Fruit fly (Drosophila melanogaster) whole organism, pupa: Measurements from ENCODE around the gene CG31183.

ENCODE experiments used
- CG10348 ChIP-seq: fragments of 200-800 bp; sonication (Bioruptor generic); IDR thresholded peaks from 2 replicates; pipeline ENCODE4 v1.3.6; 2022; ENCODE audit warnings: missing biosample characterization, missing genetic modification characterization
- CG12605 ChIP-seq: fragments of 200-800 bp; sonication (Bioruptor generic); IDR thresholded peaks from 2 replicates; pipeline ENCODE4 v1.3.6; 2022; ENCODE audit warnings: missing biosample characterization, missing genetic modification characterization
- CG14655 ChIP-seq: fragments of 200-800 bp; sonication (Bioruptor generic); optimal IDR thresholded peaks from 3 replicates; lab custom pipeline; 2017; ENCODE audit warnings: mild to moderate bottlenecking, missing biosample characterization, missing genetic modification reagents, missing genetic modification characterization
- CG17806 ChIP-seq: fragments of 200-800 bp; sonication (Bioruptor generic); optimal IDR thresholded peaks from 2 replicates; lab custom pipeline; 2018; ENCODE audit warnings: missing biosample characterization, mild to moderate bottlenecking, missing genetic modification characterization, moderate library complexity
- CG32121 ChIP-seq: fragments of 200-800 bp; sonication (Bioruptor generic); IDR thresholded peaks from 2 replicates; pipeline ENCODE4 v1.3.6; 2022; ENCODE audit warnings: missing biosample characterization, missing genetic modification characterization
- D1 ChIP-seq: fragments of 200-800 bp; sonication (Bioruptor generic); optimal IDR thresholded peaks from 2 replicates; lab custom pipeline; 2018; ENCODE audit warnings: missing biosample characterization, mild to moderate bottlenecking, missing genetic modification characterization, moderate library complexity
- EcR ChIP-seq: fragments of 200-800 bp; sonication (Bioruptor generic); optimal IDR thresholded peaks from 3 replicates; lab custom pipeline; 2019; ENCODE audit warnings: missing biosample characterization, missing genetic modification characterization, mild to moderate bottlenecking, moderate library complexity, missing genetic modification reagents
- Pif1A ChIP-seq: fragments of 200-800 bp; sonication (Bioruptor generic); optimal IDR thresholded peaks from 3 replicates; lab custom pipeline; 2016; ENCODE audit warnings: missing biosample characterization, missing genetic modification characterization
- Pif1B ChIP-seq: fragments of 200-800 bp; sonication (Bioruptor generic); optimal IDR thresholded peaks from 3 replicates; lab custom pipeline; 2016; ENCODE audit warnings: missing biosample characterization, missing genetic modification characterization
- gl ChIP-seq: fragments of 200-800 bp; sonication (Bioruptor generic); optimal IDR thresholded peaks from 2 replicates; lab custom pipeline; 2018; ENCODE audit warnings: missing biosample characterization, mild to moderate bottlenecking, missing genetic modification characterization

DNA sequence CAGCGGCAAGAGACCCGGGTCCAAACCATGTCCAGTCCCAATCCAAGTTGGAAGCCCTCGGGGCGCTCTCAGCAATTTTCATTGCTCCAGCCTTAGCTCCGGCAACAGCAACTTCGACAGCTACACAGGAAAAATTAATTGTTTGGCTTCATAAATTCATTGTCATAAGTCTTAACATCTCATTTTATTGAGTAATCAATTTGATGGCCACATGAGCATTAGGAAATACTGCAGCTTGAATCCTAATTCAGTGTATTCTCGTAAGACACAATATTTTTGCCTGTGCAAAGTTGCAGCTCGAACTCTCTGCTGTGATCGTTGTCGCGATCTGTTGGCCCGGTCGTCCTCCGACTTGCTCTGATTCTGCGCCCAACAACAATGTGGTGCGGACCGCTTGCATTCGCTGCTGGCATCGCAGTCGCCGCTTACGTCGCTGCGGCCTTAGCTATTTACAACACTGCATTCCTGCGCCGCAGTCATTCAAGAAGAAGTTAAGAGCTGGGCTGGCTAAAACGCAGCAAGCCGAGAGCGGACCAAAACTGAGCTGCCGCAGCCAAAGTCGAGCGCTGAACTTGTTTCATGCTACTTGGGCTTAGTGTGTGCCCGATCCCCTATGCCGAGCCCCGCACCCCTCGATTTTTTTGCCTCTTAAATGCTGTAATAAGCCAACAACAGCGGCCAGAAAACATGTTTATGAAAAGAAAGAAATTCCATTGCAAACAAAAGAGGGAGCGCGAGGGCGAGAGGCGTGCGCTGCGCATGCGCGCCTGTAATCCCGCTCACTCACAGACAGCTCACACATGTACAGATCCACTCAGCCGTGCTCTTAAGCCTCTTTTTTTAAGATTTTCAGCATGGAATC lies 43.9 kb upstream of the CG31183 start:
- peak; percentile 90 for TF ChIP-seq D1 (tag; lab: Kevin White, UChicago)
- peak; percentile 69 for TF ChIP-seq EcR (GFP tag; lab: Kevin White, UChicago)
- peak; percentile 75 for TF ChIP-seq CG10348 (GFP tag; lab: Robert Waterston, UW)
- peak; percentile 96 for TF ChIP-seq CG17806 (tag; lab: Kevin White, UChicago)
- TF ChIP-seq Pif1B (GFP tag; lab: Kevin White, UChicago) = peak; percentile 98
- peak; percentile 89 for TF ChIP-seq gl
- peak; percentile 96 for TF ChIP-seq Pif1A (GFP tag; lab: Kevin White, UChicago)
- TF ChIP-seq CG32121 (GFP tag; lab: Robert Waterston, UW) = peak; percentile 92
- peak; percentile 95 for TF ChIP-seq CG12605 (GFP tag; lab: Robert Waterston, UW)
- TF ChIP-seq CG14655 (GFP tag; lab: Kevin White, UChicago) = peak; percentile 97
